Worm (Caenorhabditis elegans) whole organism, L4 larva: Measurements from ENCODE around the gene nhr-9.
A peak's percentile ranks its signal among the peaks of the same experiment; 100 is the strongest.

ENCODE experiments used
- D1046.2 ChIP-seq: fragments of 200-800 bp; sonication (Bioruptor generic); IDR thresholded peaks from 2 replicates; pipeline ENCODE4 v1.3.6; 2022; ENCODE audit warnings: missing genetic modification characterization, missing compliant biosample characterization
- F10B5.3 ChIP-seq: sonication (generic microtip); optimal IDR thresholded peaks from 2 replicates; lab custom pipeline; 2016; ENCODE audit warnings: mild to moderate bottlenecking, missing genetic modification characterization, missing compliant biosample characterization
- F37D6.2 ChIP-seq: sonication (generic microtip); optimal IDR thresholded peaks from 2 replicates; lab custom pipeline; 2016; ENCODE audit warnings: mild to moderate bottlenecking, missing genetic modification characterization, missing compliant biosample characterization
- F44E2.7 ChIP-seq: fragments of 200-800 bp; sonication (Bioruptor generic); IDR thresholded peaks from 2 replicates; pipeline ENCODE4 v2.1.2; 2022; ENCODE audit warnings: missing genetic modification characterization, missing compliant biosample characterization
- F49E8.2 ChIP-seq: sonication (generic microtip); optimal IDR thresholded peaks from 2 replicates; lab custom pipeline; 2016; ENCODE audit warnings: missing compliant biosample characterization, mild to moderate bottlenecking, missing genetic modification characterization, borderline replicate concordance
- T20F7.1 ChIP-seq: fragments of 200-800 bp; sonication (Bioruptor generic); optimal IDR thresholded peaks from 2 replicates; lab custom pipeline; 2018; ENCODE audit warnings: mild to moderate bottlenecking, missing genetic modification characterization, missing compliant biosample characterization
- T26A8.4 ChIP-seq: fragments of 200-800 bp; sonication (Bioruptor generic); IDR thresholded peaks from 2 replicates; pipeline ENCODE4 v1.3.6; 2022; ENCODE audit warnings: missing genetic modification characterization, missing compliant biosample characterization
- Y48G9A.11 ChIP-seq: fragments of 200-800 bp; sonication (Bioruptor generic); IDR thresholded peaks from 2 replicates; pipeline ENCODE4 v1.3.6; 2022; ENCODE audit warnings: missing genetic modification reagents, missing genetic modification characterization, missing compliant biosample characterization
- Y5F2A.4 ChIP-seq: fragments of 200-800 bp; sonication (Bioruptor generic); optimal IDR thresholded peaks from 2 replicates; lab custom pipeline; 2018; ENCODE audit warnings: mild to moderate bottlenecking, missing genetic modification characterization, missing compliant biosample characterization
- Y75B8A.6 ChIP-seq: fragments of 200-800 bp; sonication (Bioruptor generic); IDR thresholded peaks from 2 replicates; pipeline ENCODE4 v1.3.6; 2022; ENCODE audit warnings: missing genetic modification reagents, missing genetic modification characterization, missing compliant biosample characterization
- ZK337.2 ChIP-seq: fragments of 200-800 bp; sonication (Bioruptor generic); IDR thresholded peaks from 2 replicates; pipeline ENCODE4 v1.3.6; 2022; ENCODE audit warnings: missing genetic modification reagents, missing genetic modification characterization, missing compliant biosample characterization
- aha-1 ChIP-seq: fragments of 150-350 bp; peaks from one replicate; lab custom pipeline; 2014; ENCODE audit warnings: missing biosample characterization, missing genetic modification characterization
- cey-2 ChIP-seq: sonication (generic microtip); optimal IDR thresholded peaks from 3 replicates; lab custom pipeline; 2017; ENCODE audit warnings: missing genetic modification characterization, mild to moderate bottlenecking, missing compliant biosample characterization, antibody characterized with exemption, borderline replicate concordance; ENCODE audit not compliant: insufficient read depth
- daf-19 ChIP-seq: fragments of 200-800 bp; sonication (Bioruptor generic); conservative IDR thresholded peaks from 2 replicates; pipeline ENCODE4 v1.3.6; 2022; ENCODE audit warnings: missing genetic modification characterization, missing compliant biosample characterization
- daf-8 ChIP-seq: fragments of 200-800 bp; sonication (Bioruptor generic); IDR thresholded peaks from 2 replicates; pipeline ENCODE4 v1.3.6; 2022; ENCODE audit warnings: missing genetic modification characterization, missing compliant biosample characterization
- dmd-9 ChIP-seq: fragments of 200-800 bp; sonication (Bioruptor generic); IDR thresholded peaks from 2 replicates; pipeline ENCODE4 v1.3.6; 2022; ENCODE audit warnings: missing genetic modification reagents, missing genetic modification characterization, missing compliant biosample characterization
- dpl-1 ChIP-seq: fragments of 150-350 bp; optimal IDR thresholded peaks from 2 replicates; lab custom pipeline; 2014; ENCODE audit warnings: missing biosample characterization, missing genetic modification reagents, missing genetic modification characterization
- duxl-1 ChIP-seq: sonication (generic microtip); optimal IDR thresholded peaks from 2 replicates; lab custom pipeline; 2016; ENCODE audit warnings: mild to moderate bottlenecking, missing genetic modification characterization, moderate library complexity, missing compliant biosample characterization; ENCODE audit not compliant: poor library complexity
- hlh-30 ChIP-seq: sonication (generic microtip); optimal IDR thresholded peaks from 2 replicates; lab custom pipeline; 2017; ENCODE audit warnings: antibody characterized with exemption, mild to moderate bottlenecking, missing genetic modification characterization, missing compliant biosample characterization; ENCODE audit not compliant: insufficient read depth
- jun-1 ChIP-seq: fragments of 150-350 bp; optimal IDR thresholded peaks from 2 replicates; lab custom pipeline; 2014; ENCODE audit warnings: missing biosample characterization, missing genetic modification reagents, missing genetic modification characterization
- lim-7 ChIP-seq: fragments of 200-800 bp; sonication (Bioruptor generic); IDR thresholded peaks from 2 replicates; pipeline ENCODE4 v1.3.6; 2022; ENCODE audit warnings: missing genetic modification characterization, missing compliant biosample characterization
- lin-1 ChIP-seq: fragments of 200-800 bp; sonication (Bioruptor generic); IDR thresholded peaks from 2 replicates; pipeline ENCODE4 v1.3.6; 2022; ENCODE audit warnings: missing genetic modification reagents, missing genetic modification characterization, missing compliant biosample characterization
- lin-15B ChIP-seq: fragments of 150-350 bp; sonication (generic microtip); optimal IDR thresholded peaks from 3 replicates; lab custom pipeline; 2014; ENCODE audit warnings: missing biosample characterization, missing genetic modification characterization
- lin-39 ChIP-seq: fragments of 150-350 bp; optimal IDR thresholded peaks from 2 replicates; lab custom pipeline; 2014; ENCODE audit warnings: missing biosample characterization, missing genetic modification reagents, missing genetic modification characterization
- lir-3 ChIP-seq: sonication (generic microtip); optimal IDR thresholded peaks from 2 replicates; lab custom pipeline; 2016; ENCODE audit warnings: mild to moderate bottlenecking, missing genetic modification characterization, missing compliant biosample characterization
- lsy-2 ChIP-seq, 2 experiments: fragments of 150-350 bp in 1 of 2; sonication (generic microtip) in 1 of 2; optimal IDR thresholded peaks; 2 replicates each; lab custom pipeline; 2014 to 2017; ENCODE audit warnings: missing biosample characterization in 2 of 2, missing genetic modification characterization in 2 of 2
- madf-5 ChIP-seq, 2 experiments: fragments of 200-800 bp; sonication (Bioruptor generic); IDR thresholded peaks; 2 replicates each; pipeline ENCODE4 v1.3.6; 2022; ENCODE audit warnings: missing compliant biosample characterization in 2 of 2, missing genetic modification characterization in 2 of 2
- madf-9 ChIP-seq: fragments of 200-800 bp; sonication (Bioruptor generic); conservative IDR thresholded peaks from 2 replicates; pipeline ENCODE4 v1.3.6; 2022; ENCODE audit warnings: missing genetic modification reagents, missing genetic modification characterization, missing compliant biosample characterization
- mdt-29 ChIP-seq: fragments of 200-800 bp; sonication (Bioruptor generic); IDR thresholded peaks from 2 replicates; pipeline ENCODE4 v1.3.6; 2022; ENCODE audit warnings: missing genetic modification reagents, missing genetic modification characterization, missing compliant biosample characterization
- mes-2 ChIP-seq: sonication (generic microtip); optimal IDR thresholded peaks from 2 replicates; lab custom pipeline; 2016; ENCODE audit warnings: missing genotype, mild to moderate bottlenecking, missing genetic modification characterization, missing compliant biosample characterization; ENCODE audit not compliant: poor library complexity, severe bottlenecking
- mxl-3 ChIP-seq: fragments of 200-800 bp; sonication (Bioruptor generic); optimal IDR thresholded peaks from 2 replicates; lab custom pipeline; 2018; ENCODE audit warnings: mild to moderate bottlenecking, missing genetic modification characterization, missing compliant biosample characterization
- nhr-10 ChIP-seq: fragments of 150-350 bp; optimal IDR thresholded peaks from 2 replicates; lab custom pipeline; 2014; ENCODE audit warnings: missing biosample characterization, missing genetic modification characterization
- nhr-11 ChIP-seq: fragments of 150-350 bp; optimal IDR thresholded peaks from 2 replicates; lab custom pipeline; 2014; ENCODE audit warnings: missing biosample characterization, missing genetic modification characterization
- nhr-28 ChIP-seq: fragments of 150-350 bp; optimal IDR thresholded peaks from 2 replicates; lab custom pipeline; 2014; ENCODE audit warnings: missing biosample characterization, missing genetic modification characterization
- nhr-41 ChIP-seq: fragments of 200-800 bp; sonication (Bioruptor generic); IDR thresholded peaks from 2 replicates; pipeline ENCODE4 v1.3.6; 2022; ENCODE audit warnings: missing genetic modification reagents, missing genetic modification characterization, missing compliant biosample characterization
- nhr-48 ChIP-seq: sonication (generic microtip); optimal IDR thresholded peaks from 2 replicates; lab custom pipeline; 2016; ENCODE audit warnings: mild to moderate bottlenecking, missing genetic modification characterization, missing compliant biosample characterization
- nhr-76 ChIP-seq: fragments of 150-350 bp; optimal IDR thresholded peaks from 2 replicates; lab custom pipeline; 2014; ENCODE audit warnings: missing biosample characterization, missing genetic modification characterization
- php-3 ChIP-seq: fragments of 200-800 bp; sonication (Bioruptor generic); IDR thresholded peaks from 2 replicates; pipeline ENCODE4 v1.3.6; 2022; ENCODE audit warnings: missing genetic modification reagents, missing genetic modification characterization, missing compliant biosample characterization
- pqm-1 ChIP-seq: sonication (generic microtip); optimal IDR thresholded peaks from 2 replicates; lab custom pipeline; 2017; ENCODE audit warnings: missing biosample characterization, missing genetic modification characterization
- sdz-12 ChIP-seq: fragments of 200-800 bp; sonication (Bioruptor generic); optimal IDR thresholded peaks from 2 replicates; lab custom pipeline; 2018; ENCODE audit warnings: mild to moderate bottlenecking, missing genetic modification characterization, missing compliant biosample characterization
- skn-1 ChIP-seq: fragments of 150-350 bp; optimal IDR thresholded peaks from 2 replicates; lab custom pipeline; 2014; ENCODE audit warnings: missing biosample characterization, missing genetic modification characterization
- snpc-1.2 ChIP-seq: fragments of 200-800 bp; sonication (Bioruptor generic); IDR thresholded peaks from 2 replicates; pipeline ENCODE4 v1.3.6; 2022; ENCODE audit warnings: missing genetic modification reagents, missing genetic modification characterization, missing compliant biosample characterization
- spr-1 ChIP-seq: sonication (generic microtip); optimal IDR thresholded peaks from 2 replicates; lab custom pipeline; 2016; ENCODE audit warnings: mild to moderate bottlenecking, missing genetic modification characterization, missing compliant biosample characterization
- spr-3 ChIP-seq: fragments of 200-800 bp; sonication (Bioruptor generic); optimal IDR thresholded peaks from 2 replicates; lab custom pipeline; 2018; ENCODE audit warnings: mild to moderate bottlenecking, missing genetic modification characterization, missing compliant biosample characterization
- tra-1 ChIP-seq: fragments of 200-800 bp; sonication (Bioruptor generic); IDR thresholded peaks from 2 replicates; pipeline ENCODE4 v1.3.6; 2022; ENCODE audit warnings: missing genetic modification reagents, missing genetic modification characterization, missing compliant biosample characterization
- unc-39 ChIP-seq: sonication (generic microtip); optimal IDR thresholded peaks from 2 replicates; lab custom pipeline; 2017; ENCODE audit warnings: missing biosample characterization, missing genetic modification characterization
- unc-62 ChIP-seq, 3 experiments: fragments of 150-350 bp in 1 of 3; sonication (generic microtip); optimal IDR thresholded peaks in 2 of 3; peaks in 1 of 3; 1 replicate in 1 of 3; 2 replicates in 2 of 3; lab custom pipeline; 2014 to 2017; ENCODE audit warnings: missing biosample characterization in 3 of 3, missing genetic modification characterization in 3 of 3, missing genetic modification reagents in 3 of 3, missing genotype in 1 of 3
- vab-7 ChIP-seq: fragments of 200-800 bp; sonication (Bioruptor generic); IDR thresholded peaks from 2 replicates; pipeline ENCODE4 v1.3.6; 2022; ENCODE audit warnings: missing genetic modification reagents, missing genetic modification characterization, missing compliant biosample characterization

Gene nhr-9

ce11 chrIII:7141285-7141715 is 46.0 kb downstream of the nhr-9 start (continued):
- TF ChIP-seq duxl-1 (peak; percentile 82), dpl-1 (GFP tag; lab: Kevin White, UChicago) (peak; percentile 33), lin-39 (no peak), mes-2 (tag; lab: Kevin White, UChicago) (peak; percentile 87), lim-7 (GFP tag; lab: Robert Waterston, UW) (no peak), F37D6.2 (tag; lab: Kevin White, UChicago) (no peak), madf-5 (GFP tag; IDR thresholded peaks at IDR 0.05; lab: Robert Waterston, UW) (no peak), ZK337.2 (GFP tag; lab: Robert Waterston, UW) (no peak), Y48G9A.11 (GFP tag; lab: Robert Waterston, UW) (peak; percentile 84), php-3 (GFP tag; lab: Robert Waterston, UW) (peak; percentile 89), vab-7 (GFP tag; lab: Robert Waterston, UW) (peak; percentile 36; the same call in 1 of the 2 replicates), F10B5.3 (peak; percentile 22), lsy-2 (tag; optimal IDR thresholded peaks at IDR 0.05; lab: Kevin White, UChicago) (peak in 1 of 2 experiments; percentile 71), skn-1 (no peak), dmd-9 (GFP tag; lab: Robert Waterston, UW) (no peak), lin-15B (tag; lab: Kevin White, UChicago) (peak; percentile 28), jun-1 (tag; lab: Kevin White, UChicago) (no peak), Y5F2A.4 (peak; percentile 61), daf-19 (GFP tag; lab: Robert Waterston, UW) (no peak; the same call in 1 of the 2 replicates), hlh-30 (tag; lab: Kevin White, UChicago) (peak; percentile 72), nhr-10 (tag; lab: Kevin White, UChicago) (peak; percentile 66), unc-62 (GFP tag; optimal IDR thresholded peaks at IDR 0.05 in 1 of 2; lab: Kevin White, UChicago) (peak in 1 of 2 experiments; percentile 59), unc-62 (tag; optimal IDR thresholded peaks at IDR 0.05; lab: Kevin White, UChicago) (no peak), snpc-1.2 (GFP tag; lab: Robert Waterston, UW) (peak; percentile 69), nhr-28 (peak; percentile 57), T26A8.4 (GFP tag; lab: Robert Waterston, UW) (peak; percentile 91), pqm-1 (tag; lab: Kevin White, UChicago) (peak; percentile 53), mdt-29 (GFP tag; lab: Robert Waterston, UW) (peak; percentile 84; the same call in 1 of the 2 replicates), mxl-3 (GFP tag; lab: Kevin White, UChicago) (peak; percentile 68), Y75B8A.6 (GFP tag; lab: Robert Waterston, UW) (peak; percentile 69; the same call in 1 of the 2 replicates), spr-3 (GFP tag; lab: Kevin White, UChicago) (peak; percentile 52), cey-2 (tag; lab: Kevin White, UChicago) (no peak), aha-1 (tag; lab: Kevin White, UChicago) (peak; percentile 65), D1046.2 (0 out of 2 replicates have a peak, but pooled peaks have one; percentile 58), lin-1 (GFP tag; lab: Robert Waterston, UW) (peak; percentile 72; the same call in 1 of the 2 replicates), madf-9 (peak; percentile 12; the same call in 1 of the 2 replicates), tra-1 (GFP tag; lab: Robert Waterston, UW) (no peak), F44E2.7 (GFP tag; lab: Robert Waterston, UW) (no peak), F49E8.2 (tag; lab: Kevin White, UChicago) (peak; percentile 89)

ce11 chrIII:7142172-7142601 is 46.9 kb downstream of the nhr-9 start:
- TF ChIP-seq mes-2 (tag; lab: Kevin White, UChicago) (peak; percentile 63), sdz-12 (GFP tag; lab: Kevin White, UChicago) (no peak), F49E8.2 (tag; lab: Kevin White, UChicago) (peak; percentile 68), jun-1 (tag; lab: Kevin White, UChicago) (no peak), spr-1 (tag; lab: Kevin White, UChicago) (peak; percentile 47), nhr-11 (tag; lab: Kevin White, UChicago) (no peak), nhr-48 (tag; lab: Kevin White, UChicago) (peak; percentile 35), lin-39 (no peak), daf-8 (no peak), nhr-41 (0 out of 2 replicates have a peak, but pooled peaks have one; percentile 26), lir-3 (no peak), T20F7.1 (no peak), unc-39 (tag; lab: Kevin White, UChicago) (no peak), lsy-2 (tag; optimal IDR thresholded peaks at IDR 0.05; lab: Kevin White, UChicago) (peak in 1 of 2 experiments; percentile 56), lin-1 (GFP tag; lab: Robert Waterston, UW) (0 out of 2 replicates have a peak, but pooled peaks have one; percentile 6), php-3 (GFP tag; lab: Robert Waterston, UW) (peak; percentile 71; the same call in 1 of the 2 replicates), nhr-76 (tag; lab: Kevin White, UChicago) (no peak), tra-1 (GFP tag; lab: Robert Waterston, UW) (peak; percentile 39; the same call in 1 of the 2 replicates)
